Fruit fly (Drosophila melanogaster): ENCODE results near the gene Pgant8.

DNA sequence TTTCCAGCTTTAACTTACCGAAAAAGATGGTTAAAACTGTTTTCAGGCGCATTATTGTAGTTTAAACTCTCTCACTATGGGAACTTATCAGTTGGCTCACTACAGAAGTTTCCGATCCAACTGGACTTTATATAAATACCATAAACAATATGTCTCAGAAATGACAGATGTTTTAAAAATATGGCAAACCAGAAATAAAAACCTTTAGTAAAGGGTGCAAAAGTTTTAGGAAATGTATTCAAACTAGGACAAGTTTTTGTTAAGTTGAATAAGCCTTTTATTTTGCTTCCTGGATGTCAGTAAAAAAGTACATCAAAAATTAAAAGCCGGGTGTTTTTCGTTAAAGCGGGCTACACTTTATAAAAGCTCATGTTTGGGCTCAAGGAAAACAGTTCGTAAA, 34.1 kb upstream of the Pgant8 start, which contains the start of the genes Eig71Ea and Eig71Eb:
- no peak for TF ChIP-seq woc (GFP tag; optimal IDR thresholded peaks at IDR 0.05)
- no peak for TF ChIP-seq Sp1 (GFP tag; optimal IDR thresholded peaks at IDR 0.05)
- TF ChIP-seq br (GFP tag; optimal IDR thresholded peaks at IDR 0.05), result no peak
- TF ChIP-seq Vsx2 (GFP tag; optimal IDR thresholded peaks at IDR 0.05; ENCODE audit: partially characterized antibody), result no peak
- TF ChIP-seq pan (optimal IDR thresholded peaks at IDR 0.05), result no peak
